Fruit fly (Drosophila melanogaster): Measurements from ENCODE around the gene pcx.
A peak's percentile ranks its signal among the peaks of the same experiment; 100 is the strongest.

Gene pcx

dm6 chrX:2194208-2195094 is 30.6 kb upstream of the pcx start:
- TF ChIP-seq N (GFP tag; optimal IDR thresholded peaks at IDR 0.05): no peak
- no peak for TF ChIP-seq foxo (GFP tag; optimal IDR thresholded peaks at IDR 0.05)
- no peak for TF ChIP-seq CG9705 (GFP tag; optimal IDR thresholded peaks at IDR 0.05)
- peak; percentile 85 to 94 for TF ChIP-seq dl (GFP tag; optimal IDR thresholded peaks at IDR 0.05; ENCODE audit: insufficient read depth in 1 of 2, partially characterized antibody in 2 of 2)
- TF ChIP-seq Hr83 (GFP tag; optimal IDR thresholded peaks at IDR 0.05; ENCODE audit: poor library complexity, severe bottlenecking): peak; percentile 47
- no peak for TF ChIP-seq sv (GFP tag; optimal IDR thresholded peaks at IDR 0.05)
- no peak for TF ChIP-seq pan (optimal IDR thresholded peaks at IDR 0.05)
- no peak for TF ChIP-seq ey (GFP tag; optimal IDR thresholded peaks at IDR 0.05)
- TF ChIP-seq Myc (optimal IDR thresholded peaks at IDR 0.05): no peak
- TF ChIP-seq h (GFP tag; optimal IDR thresholded peaks at IDR 0.05): peak; percentile 69
- no peak for TF ChIP-seq usp (GFP tag; optimal IDR thresholded peaks at IDR 0.05)
- no peak for TF ChIP-seq fru (GFP tag; optimal IDR thresholded peaks at IDR 0.05)
- no peak for TF ChIP-seq Abd-B (GFP tag; optimal IDR thresholded peaks at IDR 0.05)
- no peak for TF ChIP-seq woc (GFP tag; optimal IDR thresholded peaks at IDR 0.05)
- TF ChIP-seq dmrt93B (GFP tag; optimal IDR thresholded peaks at IDR 0.05): no peak
- TF ChIP-seq Vsx2 (GFP tag; optimal IDR thresholded peaks at IDR 0.05; ENCODE audit: partially characterized antibody): peak; percentile 23
- peak; percentile 41 for TF ChIP-seq Hnf4 (GFP tag; optimal IDR thresholded peaks at IDR 0.05)
- TF ChIP-seq OdsH (GFP tag; optimal IDR thresholded peaks at IDR 0.05): no peak
- TF ChIP-seq br (GFP tag; optimal IDR thresholded peaks at IDR 0.05): peak; percentile 5
- no peak for TF ChIP-seq rgr (GFP tag; optimal IDR thresholded peaks at IDR 0.05)
- peak; percentile 95 for TF ChIP-seq Dif (GFP tag; optimal IDR thresholded peaks at IDR 0.05; ENCODE audit: partially characterized antibody)
- peak; percentile 42 for TF ChIP-seq Rel (GFP tag; optimal IDR thresholded peaks at IDR 0.05)
- TF ChIP-seq Rel (tag; optimal IDR thresholded peaks at IDR 0.05): peak; percentile 70
- TF ChIP-seq tai (GFP tag; optimal IDR thresholded peaks at IDR 0.05): no peak

dm6 chrX:2196086-2196732 is 28.9 kb upstream of the pcx start:
- TF ChIP-seq tai (GFP tag; optimal IDR thresholded peaks at IDR 0.05): no peak
- no peak for TF ChIP-seq Mio (GFP tag; optimal IDR thresholded peaks at IDR 0.05)
- TF ChIP-seq Hr78 (GFP tag; optimal IDR thresholded peaks at IDR 0.05): no peak
- no peak for TF ChIP-seq Hr83 (GFP tag; optimal IDR thresholded peaks at IDR 0.05; ENCODE audit: poor library complexity, severe bottlenecking)
- no peak for TF ChIP-seq pan (optimal IDR thresholded peaks at IDR 0.05)
- peak; percentile 87 for TF ChIP-seq h (GFP tag; optimal IDR thresholded peaks at IDR 0.05)
- no peak for TF ChIP-seq brk (GFP tag; optimal IDR thresholded peaks at IDR 0.05)
- no peak for TF ChIP-seq Jra (GFP tag; optimal IDR thresholded peaks at IDR 0.05)
- TF ChIP-seq Vsx2 (GFP tag; optimal IDR thresholded peaks at IDR 0.05; ENCODE audit: partially characterized antibody): no peak
- no peak for TF ChIP-seq CG9705 (GFP tag; optimal IDR thresholded peaks at IDR 0.05)
- no peak for TF ChIP-seq CrebA (GFP tag; optimal IDR thresholded peaks at IDR 0.05; ENCODE audit: borderline replicate concordance)
- peak; percentile 18 for TF ChIP-seq woc (GFP tag; optimal IDR thresholded peaks at IDR 0.05)
- TF ChIP-seq Rel (GFP tag; optimal IDR thresholded peaks at IDR 0.05): no peak
- peak; percentile 63 for TF ChIP-seq Rel (tag; optimal IDR thresholded peaks at IDR 0.05)
- TF ChIP-seq Sp1 (GFP tag; optimal IDR thresholded peaks at IDR 0.05): peak; percentile 70
- peak; percentile 52 for TF ChIP-seq dmrt93B (GFP tag; optimal IDR thresholded peaks at IDR 0.05)
- TF ChIP-seq Dfd (GFP tag; optimal IDR thresholded peaks at IDR 0.05): no peak
- TF ChIP-seq foxo (GFP tag; optimal IDR thresholded peaks at IDR 0.05): peak in 1 of 2 experiments; percentile 78
- TF ChIP-seq GATAd (GFP tag; optimal IDR thresholded peaks at IDR 0.05): no peak
- TF ChIP-seq ey (GFP tag; optimal IDR thresholded peaks at IDR 0.05): peak; percentile 85
- no peak for TF ChIP-seq N (GFP tag; optimal IDR thresholded peaks at IDR 0.05)
- TF ChIP-seq Abd-B (GFP tag; optimal IDR thresholded peaks at IDR 0.05): no peak
- peak; percentile 32 for TF ChIP-seq sage (GFP tag; optimal IDR thresholded peaks at IDR 0.05)
- peak; percentile 82 for TF ChIP-seq rgr (GFP tag; optimal IDR thresholded peaks at IDR 0.05)
- peak; percentile 66 for TF ChIP-seq psq (GFP tag; optimal IDR thresholded peaks at IDR 0.05)
- peak; percentile 81 for TF ChIP-seq br (GFP tag; optimal IDR thresholded peaks at IDR 0.05)
- TF ChIP-seq Myc (optimal IDR thresholded peaks at IDR 0.05): no peak
- no peak for TF ChIP-seq CG32264 (GFP tag; optimal IDR thresholded peaks at IDR 0.05)
- peak; percentile 75 for TF ChIP-seq OdsH (GFP tag; optimal IDR thresholded peaks at IDR 0.05)
- TF ChIP-seq fru (GFP tag; optimal IDR thresholded peaks at IDR 0.05): peak; percentile 58
- no peak for TF ChIP-seq usp (GFP tag; optimal IDR thresholded peaks at IDR 0.05)
- no peak for TF ChIP-seq Dif (GFP tag; optimal IDR thresholded peaks at IDR 0.05; ENCODE audit: partially characterized antibody)
- TF ChIP-seq sv (GFP tag; optimal IDR thresholded peaks at IDR 0.05): no peak
- TF ChIP-seq jim (GFP tag; optimal IDR thresholded peaks at IDR 0.05): no peak
- no peak for TF ChIP-seq lola (GFP tag; optimal IDR thresholded peaks at IDR 0.05)
- TF ChIP-seq HLH106 (tag; optimal IDR thresholded peaks at IDR 0.05): peak; percentile 73
- TF ChIP-seq Hnf4 (GFP tag; optimal IDR thresholded peaks at IDR 0.05): peak; percentile 71

All from whole organism, wandering third instar larva.